Worm (Caenorhabditis elegans) whole organism, L2 larva: ENCODE results near the gene F26C11.3.
"Not testable (repeated sequence)": the region's sequence is repeated elsewhere in the genome, so short reads cannot be mapped to it uniquely, and the experiment has no call there.

Experiments
- C34F6.9 ChIP-seq: fragments of 150-350 bp; optimal IDR thresholded peaks from 2 replicates; lab custom pipeline; 2014; ENCODE audit warnings: missing biosample characterization, missing genetic modification characterization
- ZK546.5 ChIP-seq: sonication (generic microtip); optimal IDR thresholded peaks from 2 replicates; lab custom pipeline; 2017; ENCODE audit warnings: missing biosample characterization, missing genetic modification characterization
- alr-1 ChIP-seq: fragments of 150-350 bp; optimal IDR thresholded peaks from 2 replicates; lab custom pipeline; 2014; ENCODE audit warnings: missing biosample characterization, missing genetic modification characterization
- ama-1 ChIP-seq: fragments of 150-350 bp; optimal IDR thresholded peaks from 2 replicates; lab custom pipeline; 2018; ENCODE audit warnings: inconsistent platforms
- blmp-1 ChIP-seq: sonication (generic microtip); optimal IDR thresholded peaks from 2 replicates; lab custom pipeline; 2017; ENCODE audit warnings: missing genetic modification characterization, mild to moderate bottlenecking, missing compliant biosample characterization, antibody characterized with exemption, moderate library complexity; ENCODE audit not compliant: insufficient read depth
- ceh-16 ChIP-seq: fragments of 150-350 bp; optimal IDR thresholded peaks from 2 replicates; lab custom pipeline; 2014; ENCODE audit warnings: missing biosample characterization, missing genetic modification characterization
- crh-2 ChIP-seq: sonication (generic microtip); optimal IDR thresholded peaks from 2 replicates; lab custom pipeline; 2017; ENCODE audit warnings: missing biosample characterization, missing genetic modification characterization
- egl-27 ChIP-seq: sonication (generic microtip); optimal IDR thresholded peaks from 3 replicates; lab custom pipeline; 2017; ENCODE audit warnings: missing biosample characterization, missing genetic modification reagents, missing genetic modification characterization
- elt-1 ChIP-seq: fragments of 150-350 bp; optimal IDR thresholded peaks from 2 replicates; lab custom pipeline; 2014; ENCODE audit warnings: missing biosample characterization, missing genetic modification characterization
- elt-3 ChIP-seq: sonication (generic microtip); optimal IDR thresholded peaks from 2 replicates; lab custom pipeline; 2017; ENCODE audit warnings: missing biosample characterization, missing genetic modification characterization
- fos-1 ChIP-seq: fragments of 150-350 bp; optimal IDR thresholded peaks from 2 replicates; lab custom pipeline; 2014; ENCODE audit warnings: missing biosample characterization, missing genetic modification characterization
- gmeb-1 ChIP-seq: fragments of 150-350 bp; optimal IDR thresholded peaks from 2 replicates; lab custom pipeline; 2014; ENCODE audit warnings: missing biosample characterization, missing genetic modification characterization
- lin-13 ChIP-seq: fragments of 150-350 bp; optimal IDR thresholded peaks from 2 replicates; lab custom pipeline; 2014; ENCODE audit warnings: missing biosample characterization, missing genetic modification reagents, missing genetic modification characterization
- lin-39 ChIP-seq: fragments of 150-350 bp; optimal IDR thresholded peaks from 2 replicates; lab custom pipeline; 2014; ENCODE audit warnings: missing biosample characterization, missing genetic modification reagents, missing genetic modification characterization
- lsy-2 ChIP-seq, 2 experiments: fragments of 150-350 bp in 1 of 2; sonication (generic microtip) in 1 of 2; optimal IDR thresholded peaks; 2 replicates each; lab custom pipeline; 2014 to 2017; ENCODE audit warnings: missing biosample characterization in 2 of 2, missing genetic modification characterization in 2 of 2
- mab-5 ChIP-seq: fragments of 150-350 bp; optimal IDR thresholded peaks from 2 replicates; lab custom pipeline; 2014; ENCODE audit warnings: missing biosample characterization, missing genetic modification characterization
- mdl-1 ChIP-seq, 2 experiments: fragments of 150-350 bp in 1 of 2; sonication (generic microtip) in 1 of 2; optimal IDR thresholded peaks; 2 replicates each; lab custom pipeline; 2017; ENCODE audit warnings: missing biosample characterization in 2 of 2, missing genetic modification characterization in 2 of 2
- nhr-10 ChIP-seq: sonication (generic microtip); optimal IDR thresholded peaks from 2 replicates; lab custom pipeline; 2017; ENCODE audit warnings: missing biosample characterization, missing genetic modification characterization
- nhr-12 ChIP-seq: fragments of 150-350 bp; optimal IDR thresholded peaks from 2 replicates; lab custom pipeline; 2014; ENCODE audit warnings: missing biosample characterization, missing genetic modification characterization
- nhr-21 ChIP-seq: fragments of 150-350 bp; optimal IDR thresholded peaks from 2 replicates; lab custom pipeline; 2014; ENCODE audit warnings: missing biosample characterization, missing genetic modification characterization
- nhr-23 ChIP-seq: fragments of 150-350 bp; optimal IDR thresholded peaks from 2 replicates; lab custom pipeline; 2014; ENCODE audit warnings: missing biosample characterization, missing genetic modification reagents, missing genetic modification characterization
- nhr-25 ChIP-seq: fragments of 150-350 bp; sonication (generic microtip); optimal IDR thresholded peaks from 3 replicates; lab custom pipeline; 2014; ENCODE audit warnings: missing biosample characterization, missing genetic modification characterization
- nhr-6 ChIP-seq: fragments of 150-350 bp; optimal IDR thresholded peaks from 2 replicates; lab custom pipeline; 2014; ENCODE audit warnings: missing biosample characterization, missing genetic modification characterization
- nhr-77 ChIP-seq: fragments of 150-350 bp; optimal IDR thresholded peaks from 2 replicates; lab custom pipeline; 2014; ENCODE audit warnings: missing biosample characterization, missing genetic modification characterization
- sem-4 ChIP-seq: fragments of 150-350 bp; optimal IDR thresholded peaks from 2 replicates; lab custom pipeline; 2014; ENCODE audit warnings: missing biosample characterization, missing genetic modification reagents, missing genetic modification characterization
- skn-1 ChIP-seq: sonication (generic microtip); optimal IDR thresholded peaks from 2 replicates; lab custom pipeline; 2017; ENCODE audit warnings: missing biosample characterization, missing genetic modification characterization
- sma-3 ChIP-seq: sonication (generic microtip); optimal IDR thresholded peaks from 2 replicates; lab custom pipeline; 2016; ENCODE audit warnings: missing genetic modification reagents, missing genetic modification characterization, missing compliant biosample characterization
- sma-9 ChIP-seq, 2 experiments: fragments of 150-350 bp in 1 of 2; sonication (generic microtip) in 1 of 2; optimal IDR thresholded peaks; 2 replicates each; lab custom pipeline; 2014 to 2016; ENCODE audit warnings: missing genetic modification characterization in 2 of 2, mild to moderate bottlenecking in 1 of 2, missing biosample characterization in 1 of 2, missing compliant biosample characterization in 1 of 2, missing genetic modification reagents in 1 of 2, moderate library complexity in 1 of 2
- snpc-4 ChIP-seq: fragments of 150-350 bp; optimal IDR thresholded peaks from 2 replicates; lab custom pipeline; 2014; ENCODE audit warnings: missing biosample characterization, missing genetic modification characterization
- unc-55 ChIP-seq: fragments of 150-350 bp; sonication (generic microtip); optimal IDR thresholded peaks from 3 replicates; lab custom pipeline; 2014; ENCODE audit warnings: missing biosample characterization, missing genetic modification reagents, missing genetic modification characterization
- unc-62 ChIP-seq: fragments of 150-350 bp; optimal IDR thresholded peaks from 2 replicates; lab custom pipeline; 2014; ENCODE audit warnings: missing biosample characterization, missing genetic modification reagents, missing genetic modification characterization
- zag-1 ChIP-seq: fragments of 150-350 bp; optimal IDR thresholded peaks from 2 replicates; lab custom pipeline; 2014; ENCODE audit warnings: missing biosample characterization, missing genetic modification characterization
- ztf-1 ChIP-seq: fragments of 200-800 bp; sonication (Bioruptor generic); conservative IDR thresholded peaks from 2 replicates; pipeline ENCODE4 v1.3.6; 2022; ENCODE audit warnings: missing genetic modification characterization, missing compliant biosample characterization
- ztf-11 ChIP-seq: sonication (generic microtip); optimal IDR thresholded peaks from 2 replicates; lab custom pipeline; 2017; ENCODE audit warnings: missing biosample characterization, missing genetic modification characterization
- ztf-4 ChIP-seq: fragments of 150-350 bp; optimal IDR thresholded peaks from 2 replicates; lab custom pipeline; 2014; ENCODE audit warnings: missing biosample characterization, missing genetic modification characterization

Gene F26C11.3

ce11 chrII:9868207-9868606 is 46.7 kb downstream of the F26C11.3 start:
- TF ChIP-seq unc-55 (GFP tag; lab: Kevin White, UChicago) (no peak), elt-1 (tag; lab: Kevin White, UChicago) (no peak), zag-1 (tag; lab: Kevin White, UChicago) (no peak), nhr-23 (tag; lab: Kevin White, UChicago) (no peak), ceh-16 (tag; lab: Kevin White, UChicago) (no peak), egl-27 (tag; lab: Kevin White, UChicago) (no peak), sma-3 (no peak), gmeb-1 (tag; lab: Kevin White, UChicago) (no peak)

DNA sequence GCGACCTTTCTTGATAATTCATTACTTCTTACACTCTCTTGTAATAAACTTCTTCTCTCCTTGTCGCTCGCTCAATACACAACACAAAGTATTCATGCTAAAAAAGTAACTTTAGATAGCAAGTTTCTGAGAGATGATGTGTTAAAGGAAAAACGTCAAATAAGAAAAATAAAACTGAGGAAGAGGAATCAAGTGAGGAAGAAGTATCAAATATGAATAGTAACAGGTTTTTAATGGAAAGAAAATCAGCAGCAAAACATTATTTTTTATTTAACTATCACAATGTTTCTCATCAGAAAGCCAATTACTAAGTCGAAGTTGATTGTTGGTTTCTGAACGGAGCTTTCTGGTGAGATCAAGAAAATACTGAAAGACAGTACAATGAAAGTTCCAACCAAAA is 48.5 kb downstream of the F26C11.3 start, which contains the start of gene chil-1:
chil-1 (minus strand) TSS at position 101 of the 400 bp plus-strand sequence.
- TF ChIP-seq alr-1 (tag; lab: Kevin White, UChicago); nhr-6 (tag; lab: Kevin White, UChicago); crh-2: not testable (repeated sequence)

- TF ChIP-seq skn-1 (tag; lab: Kevin White, UChicago) (no peak), fos-1 (tag; lab: Kevin White, UChicago) (no peak), unc-62 (GFP tag; lab: Kevin White, UChicago) (no peak), lin-39 (tag; lab: Kevin White, UChicago) (no peak), nhr-10 (no peak), lin-13 (GFP tag; lab: Kevin White, UChicago) (no peak), mdl-1 (tag; optimal IDR thresholded peaks at IDR 0.05; lab: Kevin White, UChicago) (no peak), blmp-1 (tag; lab: Kevin White, UChicago) (no peak), sem-4 (no peak), gmeb-1 (tag; lab: Kevin White, UChicago) (no peak), nhr-77 (tag; lab: Kevin White, UChicago) (no peak), alr-1 (tag; lab: Kevin White, UChicago) (no peak), ztf-11 (tag; lab: Kevin White, UChicago) (no peak), nhr-23 (tag; lab: Kevin White, UChicago) (no peak), mab-5 (tag; lab: Kevin White, UChicago) (no peak), nhr-25 (tag; lab: Kevin White, UChicago) (no peak), elt-3 (tag; lab: Kevin White, UChicago) (no peak), ZK546.5 (no peak), ama-1 (lab: Kevin White, UChicago) (no peak), ztf-1 (GFP tag; lab: Robert Waterston, UW) (no peak)
- TF ChIP-seq, all 48 proteins: peak for 0
These were observed 52.8 kb downstream of the F26C11.3 start, which contains the start of gene C08H9.18 for ce11 chrII:9862147-9862546. Gene C08H9.18 (minus strand): TSS chrII:9862247.

- TF ChIP-seq fos-1 (tag; lab: Kevin White, UChicago), result no peak
- TF ChIP-seq ztf-4 (tag; lab: Kevin White, UChicago), result no peak
These were observed 53.5 kb downstream of the F26C11.3 start, which contains the start of gene chil-3 for ce11 chrII:9861394-9861793. Gene chil-3 (minus strand): TSS chrII:9861494.

DNA sequence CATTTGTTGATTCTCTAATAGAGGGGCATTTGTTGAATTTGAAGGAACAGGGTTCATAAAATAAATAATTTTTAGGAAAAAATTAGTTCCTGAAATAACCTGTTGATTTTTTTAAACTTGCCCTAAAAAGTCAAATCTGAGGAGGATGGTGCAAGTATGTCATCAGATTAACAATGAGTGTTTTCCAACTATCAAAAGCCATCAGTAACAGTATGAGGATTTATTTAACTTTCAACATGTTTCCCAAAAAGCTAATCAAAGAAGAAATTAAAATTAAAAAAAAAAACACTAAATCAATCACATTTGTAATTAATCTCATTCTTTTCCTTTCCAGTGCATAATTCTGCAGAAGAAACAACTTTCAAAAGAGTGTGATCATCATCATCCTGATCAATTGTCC is 55.3 kb downstream of the F26C11.3 start, which contains the start of gene chil-5:
chil-5 (minus strand) TSS at position 101 of the 400 bp plus-strand sequence.
- TF ChIP-seq ztf-11 (tag; lab: Kevin White, UChicago) (no peak), alr-1 (tag; lab: Kevin White, UChicago) (no peak)

DNA sequence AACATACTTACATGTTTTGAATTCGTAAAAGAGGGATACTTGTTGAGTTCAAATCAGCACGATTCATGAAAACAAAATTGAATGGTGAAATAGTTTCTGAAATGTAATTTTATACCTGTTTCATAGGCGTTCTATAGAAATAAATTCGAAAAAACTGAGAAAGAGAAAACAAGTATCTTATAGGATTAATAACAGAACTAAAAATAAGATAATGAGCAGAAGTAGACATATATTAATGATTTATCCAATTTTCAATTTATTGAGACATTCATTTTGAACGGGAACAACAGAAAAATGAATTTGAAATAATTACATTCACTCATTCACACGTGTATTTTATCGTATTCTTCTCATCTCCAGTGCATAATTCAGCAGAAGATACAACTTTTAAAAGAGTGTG is 57.1 kb downstream of the F26C11.3 start, which contains the start of gene chil-6:
chil-6 (minus strand) TSS at position 101 of the 400 bp plus-strand sequence.
- TF ChIP-seq blmp-1 (tag; lab: Kevin White, UChicago) (no peak), snpc-4 (tag; lab: Kevin White, UChicago) (no peak), egl-27 (tag; lab: Kevin White, UChicago) (no peak), lsy-2 (tag; optimal IDR thresholded peaks at IDR 0.05; lab: Kevin White, UChicago) (no peak), fos-1 (tag; lab: Kevin White, UChicago) (no peak), nhr-12 (tag; lab: Kevin White, UChicago) (no peak), C34F6.9 (no peak), sma-9 (GFP tag; optimal IDR thresholded peaks at IDR 0.05; lab: Kevin White, UChicago) (no peak), sma-9 (tag; optimal IDR thresholded peaks at IDR 0.05; lab: Kevin White, UChicago) (no peak), sem-4 (no peak), nhr-21 (tag; lab: Kevin White, UChicago) (no peak)
- TF ChIP-seq, all 48 proteins: peak for 0
